Fruit fly (Drosophila melanogaster): ENCODE data around the gene CG33003.

Gene CG33003

DNA sequence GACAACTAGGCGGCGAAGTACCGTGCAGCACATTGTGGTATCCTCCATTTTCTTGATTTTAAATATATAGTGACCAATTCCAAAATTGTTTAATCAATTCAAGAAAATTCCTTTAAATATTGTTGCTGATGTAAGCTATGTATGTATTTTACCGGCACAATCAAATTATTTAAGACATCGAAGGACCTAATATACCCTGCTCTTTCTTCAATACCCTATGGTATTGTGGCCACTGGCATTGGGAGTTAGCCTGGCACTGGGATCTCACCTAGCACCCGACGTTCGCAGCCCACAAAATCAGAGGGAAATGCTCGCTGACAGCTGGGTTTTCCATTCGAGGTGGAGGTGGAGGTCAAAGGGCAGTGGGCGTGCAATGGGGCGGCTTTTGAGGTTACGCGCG is 21.4 kb downstream of the CG33003 start (continued):
- TF ChIP-seq CG2120 (GFP tag; optimal IDR thresholded peaks at IDR 0.05) (peak; percentile 34), HmgD (GFP tag; optimal IDR thresholded peaks at IDR 0.05) (no peak), tap (tag; optimal IDR thresholded peaks at IDR 0.05) (no peak), NK7.1 (GFP tag; optimal IDR thresholded peaks at IDR 0.05) (no peak), Ada2b (GFP tag; IDR thresholded peaks at IDR 0.05) (peak; percentile 19; the same call in 1 of the 2 replicates), Ets65A (GFP tag) (peak; percentile 63), H2.0 (GFP tag; IDR thresholded peaks at IDR 0.05) (no peak), gem (tag; optimal IDR thresholded peaks at IDR 0.05) (peak; percentile 10), Opbp (GFP tag; IDR thresholded peaks at IDR 0.05; ENCODE audit: partially characterized antibody) (no peak), dimm (GFP tag; IDR thresholded peaks at IDR 0.05) (peak; percentile 23; the same call in 1 of the 2 replicates), CG32532 (GFP tag; IDR thresholded peaks at IDR 0.05) (peak; percentile 18; the same call in 1 of the 2 replicates), CG2199 (GFP tag; IDR thresholded peaks at IDR 0.05) (no peak), CG14860 (GFP tag; IDR thresholded peaks at IDR 0.05; ENCODE audit: partially characterized antibody) (no peak), jing (GFP tag; optimal IDR thresholded peaks at IDR 0.05) (no peak), lab (GFP tag; optimal IDR thresholded peaks at IDR 0.05) (peak; percentile 41), lilli (GFP tag; optimal IDR thresholded peaks at IDR 0.05) (peak; percentile 5), CG17612 (GFP tag; IDR thresholded peaks at IDR 0.05) (0 out of 2 replicates have a peak, but pooled peaks have one; percentile 35)

DNA sequence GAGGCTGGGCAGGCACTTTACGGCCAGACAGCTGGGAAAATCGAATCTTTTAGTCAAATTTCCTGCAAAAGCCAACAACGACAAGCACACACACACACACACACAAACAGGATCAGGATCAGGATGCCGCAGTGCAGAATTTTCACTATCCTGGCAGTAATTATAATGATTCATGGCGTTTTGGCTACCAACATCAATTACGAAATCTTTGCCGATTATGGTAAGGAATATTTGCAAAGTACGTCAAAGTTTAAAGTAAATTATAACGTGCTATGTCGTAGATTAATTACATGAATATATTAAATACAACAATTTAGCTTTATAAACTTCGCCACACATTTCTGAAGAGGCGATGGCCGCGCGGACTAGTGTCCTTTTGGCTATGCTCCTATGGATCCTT is 32.9 kb downstream of the CG33003 start, which contains the start of the genes CG34177 and CG34178:
Gene CG34177 (plus strand): TSS at position 301 of the 400 bp plus-strand sequence.
Gene CG34178 (plus strand): TSS at position 301 of the 400 bp plus-strand sequence.
- TF ChIP-seq bbx (GFP tag; IDR thresholded peaks at IDR 0.05; ENCODE audit: partially characterized antibody) (no peak), sens (GFP tag) (no peak), sisA (GFP tag; IDR thresholded peaks at IDR 0.05) (no peak), CG31441 (GFP tag; IDR thresholded peaks at IDR 0.05) (no peak), CG1647 (GFP tag; optimal IDR thresholded peaks at IDR 0.05) (no peak), tll (GFP tag; optimal IDR thresholded peaks at IDR 0.05) (no peak), bab2 (GFP tag; optimal IDR thresholded peaks at IDR 0.05) (no peak), nau (GFP tag; optimal IDR thresholded peaks at IDR 0.05) (no peak)

DNA sequence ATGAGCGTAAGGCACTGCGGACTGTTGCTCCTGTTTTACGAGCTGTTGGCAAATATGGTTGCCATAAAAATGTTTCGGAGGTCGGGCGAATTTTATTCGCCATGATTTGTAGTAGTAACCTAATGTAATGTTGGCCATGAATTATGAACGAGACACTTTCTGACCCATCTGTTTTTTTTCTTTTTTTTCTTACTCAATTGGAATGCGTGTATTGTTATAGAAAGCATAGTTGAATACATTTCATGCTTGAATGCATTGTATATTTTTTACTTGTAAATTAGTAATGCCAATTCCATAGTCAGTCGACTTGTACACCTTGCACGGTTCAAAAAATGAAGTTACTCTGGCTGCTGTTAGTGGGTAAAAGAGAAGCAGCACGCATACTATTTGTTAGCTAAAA is 36.7 kb downstream of the CG33003 start, which contains the start of gene CG43056:
Gene CG43056 (plus strand): TSS at position 301 of the 400 bp plus-strand sequence.
- peak; percentile 13 for TF ChIP-seq scrt (GFP tag; optimal IDR thresholded peaks at IDR 0.05)
- TF ChIP-seq luna (GFP tag; optimal IDR thresholded peaks at IDR 0.05) = no peak

DNA sequence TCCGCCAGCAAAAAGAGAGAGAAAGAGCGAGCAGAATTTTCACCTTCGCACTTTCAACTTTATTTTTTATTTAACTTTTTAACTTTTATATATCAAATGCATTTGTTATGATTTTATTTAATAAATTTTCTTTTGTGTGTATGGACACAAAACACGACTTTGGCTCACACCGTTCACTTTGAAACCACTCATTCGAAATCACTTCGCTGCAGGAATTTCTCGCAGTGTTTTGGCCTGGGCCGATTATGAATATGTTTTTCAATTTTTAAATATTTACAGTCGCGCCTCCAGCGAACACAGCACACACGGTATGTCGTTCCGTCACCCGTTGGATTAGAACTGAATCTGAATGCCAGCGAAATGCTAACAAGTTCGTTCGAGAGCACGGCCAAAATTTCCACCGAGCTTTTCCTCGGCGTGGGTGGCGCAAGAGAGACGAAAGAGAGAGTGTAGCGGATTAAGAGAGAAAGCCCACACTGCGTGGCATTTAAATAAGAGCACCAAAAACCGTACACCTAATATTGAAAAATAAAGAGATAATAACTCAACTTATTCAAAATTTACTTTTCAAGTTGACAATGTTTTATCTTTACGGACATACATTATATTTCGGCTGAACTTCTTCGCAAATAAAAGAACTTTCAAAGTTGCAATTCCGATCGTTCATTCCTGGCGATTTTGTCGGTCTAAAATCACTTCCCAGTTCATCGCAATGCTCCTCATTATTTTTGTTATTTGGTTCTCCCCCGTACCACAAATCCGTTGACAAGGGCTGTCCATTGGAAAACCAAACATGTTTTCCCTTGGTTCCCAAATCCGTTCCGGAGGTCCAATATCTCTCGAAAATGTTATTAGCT is 40.4 kb downstream of the CG33003 start, which contains the start of gene CG15431:
Gene CG15431 (minus strand): TSS at position 402 of the 857 bp plus-strand sequence.
- TF ChIP-seq dm (GFP tag; optimal IDR thresholded peaks at IDR 0.05) (no peak), CG2889 (GFP tag; IDR thresholded peaks at IDR 0.05) (peak; percentile 16; the same call in 1 of the 3 replicates), CHES-1-like (GFP tag; optimal IDR thresholded peaks at IDR 0.05) (no peak), luna (GFP tag; optimal IDR thresholded peaks at IDR 0.05) (no peak), bab2 (GFP tag; optimal IDR thresholded peaks at IDR 0.05) (peak; percentile 33), caup (GFP tag; optimal IDR thresholded peaks at IDR 0.05; ENCODE audit: severe bottlenecking) (peak; percentile 70), CG10147 (GFP tag; optimal IDR thresholded peaks at IDR 0.05) (peak; percentile 28), CG4730 (GFP tag; IDR thresholded peaks at IDR 0.05) (no peak), zf30C (GFP tag; optimal IDR thresholded peaks at IDR 0.05) (peak; percentile 67), CG17912 (GFP tag; optimal IDR thresholded peaks at IDR 0.05) (no peak), eve (GFP tag; optimal IDR thresholded peaks at IDR 0.05) (no peak), Lhr (GFP tag; optimal IDR thresholded peaks at IDR 0.05) (no peak), D (optimal IDR thresholded peaks at IDR 0.05) (no peak), D (GFP tag; optimal IDR thresholded peaks at IDR 0.05) (no peak), ci (GFP tag; IDR thresholded peaks at IDR 0.05) (peak; percentile 68; the same call in 1 of the 3 replicates), Dip2 (GFP tag; IDR thresholded peaks at IDR 0.05) (no peak), CG13296 (GFP tag; optimal IDR thresholded peaks at IDR 0.05) (peak; percentile 48), wor (GFP tag; IDR thresholded peaks at IDR 0.05) (no peak), CG11398 (GFP tag; optimal IDR thresholded peaks at IDR 0.05) (no peak), sr (GFP tag; IDR thresholded peaks at IDR 0.05) (peak; percentile 94), Hr39 (optimal IDR thresholded peaks at IDR 0.05) (no peak)
